Worm (Caenorhabditis elegans) whole organism, young adult: Measurements from ENCODE around the gene cnc-9.

ENCODE experiments used
- B0336.3 ChIP-seq: fragments of 200-800 bp; sonication (Bioruptor generic); IDR thresholded peaks from 2 replicates; pipeline ENCODE4 v1.3.6; 2022; ENCODE audit warnings: missing genetic modification characterization, missing compliant biosample characterization
- F22D6.2 ChIP-seq: sonication (generic microtip); optimal IDR thresholded peaks from 2 replicates; lab custom pipeline; 2016; ENCODE audit warnings: mild to moderate bottlenecking, missing genetic modification characterization, missing compliant biosample characterization
- F39B2.1 ChIP-seq: fragments of 200-800 bp; sonication (Bioruptor generic); IDR thresholded peaks from 2 replicates; pipeline ENCODE4 v1.3.6; 2022; ENCODE audit warnings: missing genetic modification reagents, missing genetic modification characterization, missing compliant biosample characterization
- K12H6.12 ChIP-seq: fragments of 200-800 bp; sonication (Bioruptor generic); optimal IDR thresholded peaks from 2 replicates; lab custom pipeline; 2018; ENCODE audit warnings: mild to moderate bottlenecking, missing genetic modification characterization, missing compliant biosample characterization
- Y53G8AR.9 ChIP-seq: fragments of 200-800 bp; sonication (Bioruptor generic); conservative IDR thresholded peaks from 2 replicates; pipeline ENCODE4 v1.3.6; 2022; ENCODE audit warnings: missing genetic modification reagents, missing genetic modification characterization, missing compliant biosample characterization
- Y56A3A.18 ChIP-seq: fragments of 200-800 bp; sonication (Bioruptor generic); IDR thresholded peaks from 2 replicates; pipeline ENCODE4 v1.3.6; 2022; ENCODE audit warnings: missing genetic modification reagents, missing genetic modification characterization, missing compliant biosample characterization
- aptf-2 ChIP-seq: fragments of 200-800 bp; sonication (Bioruptor generic); conservative IDR thresholded peaks from 2 replicates; pipeline ENCODE4 v1.3.6; 2022; ENCODE audit warnings: missing genetic modification reagents, missing genetic modification characterization, missing compliant biosample characterization
- aptf-3 ChIP-seq: fragments of 200-800 bp; sonication (Bioruptor generic); IDR thresholded peaks from 2 replicates; pipeline ENCODE4 v1.3.6; 2022; ENCODE audit warnings: missing genetic modification characterization, missing compliant biosample characterization
- atf-7 ChIP-seq: sonication (generic microtip); optimal IDR thresholded peaks from 2 replicates; lab custom pipeline; 2017; ENCODE audit warnings: mild to moderate bottlenecking, missing genetic modification characterization, missing compliant biosample characterization
- attf-6 ChIP-seq: fragments of 200-800 bp; sonication (Bioruptor generic); IDR thresholded peaks from 2 replicates; pipeline ENCODE4 v1.3.6; 2022; ENCODE audit warnings: missing genetic modification reagents, missing genetic modification characterization, missing compliant biosample characterization
- cebp-1 ChIP-seq, 2 experiments: fragments of 200-800 bp in 1 of 2; sonication (Bioruptor generic) in 1 of 2; sonication (generic microtip) in 1 of 2; IDR thresholded peaks in 1 of 2; optimal IDR thresholded peaks in 1 of 2; 2 replicates each; pipeline versions ENCODE4 v1.3.6 to Lab custom; 2017 to 2022; ENCODE audit warnings: missing compliant biosample characterization in 2 of 2, missing genetic modification characterization in 2 of 2, mild to moderate bottlenecking in 1 of 2, missing genetic modification reagents in 1 of 2, moderate library complexity in 1 of 2
- ceh-100 ChIP-seq: fragments of 200-800 bp; sonication (Bioruptor generic); IDR thresholded peaks from 2 replicates; pipeline ENCODE4 v1.3.6; 2022; ENCODE audit warnings: missing genetic modification reagents, missing genetic modification characterization, missing compliant biosample characterization
- ceh-27 ChIP-seq: fragments of 200-800 bp; sonication (Bioruptor generic); optimal IDR thresholded peaks from 2 replicates; lab custom pipeline; 2018; ENCODE audit warnings: mild to moderate bottlenecking, missing genetic modification characterization, moderate library complexity, missing compliant biosample characterization
- chd-7 ChIP-seq: sonication (generic microtip); optimal IDR thresholded peaks from 2 replicates; lab custom pipeline; 2016; ENCODE audit warnings: mild to moderate bottlenecking, missing genetic modification characterization, moderate library complexity, missing compliant biosample characterization
- dpl-1 ChIP-seq: fragments of 150-350 bp; optimal IDR thresholded peaks from 2 replicates; lab custom pipeline; 2014; ENCODE audit warnings: missing biosample characterization, missing genetic modification reagents, missing genetic modification characterization
- ekl-4 ChIP-seq: fragments of 200-800 bp; sonication (Bioruptor generic); IDR thresholded peaks from 2 replicates; pipeline ENCODE4 v1.3.6; 2022; ENCODE audit warnings: missing genetic modification reagents, missing genetic modification characterization, missing compliant biosample characterization
- hmg-1.2 ChIP-seq: fragments of 200-800 bp; sonication (Bioruptor generic); IDR thresholded peaks from 2 replicates; pipeline ENCODE4 v1.3.6; 2022; ENCODE audit warnings: missing genetic modification reagents, missing genetic modification characterization, missing compliant biosample characterization
- hrde-1 ChIP-seq: sonication (generic microtip); optimal IDR thresholded peaks from 2 replicates; lab custom pipeline; 2016; ENCODE audit warnings: missing genetic modification characterization, mild to moderate bottlenecking, missing compliant biosample characterization, moderate library complexity, missing genotype, missing genetic modification reagents, borderline replicate concordance
- lir-1 ChIP-seq: fragments of 200-800 bp; sonication (Bioruptor generic); conservative IDR thresholded peaks from 2 replicates; pipeline ENCODE4 v1.3.6; 2022; ENCODE audit warnings: missing genetic modification reagents, missing genetic modification characterization, missing compliant biosample characterization
- lsl-1 ChIP-seq: fragments of 200-800 bp; sonication (Bioruptor generic); optimal IDR thresholded peaks from 2 replicates; lab custom pipeline; 2018; ENCODE audit warnings: mild to moderate bottlenecking, missing genetic modification characterization, moderate library complexity, missing compliant biosample characterization
- madf-3 ChIP-seq: fragments of 200-800 bp; sonication (Bioruptor generic); IDR thresholded peaks from 2 replicates; pipeline ENCODE4 v1.3.6; 2022; ENCODE audit warnings: missing genetic modification reagents, missing genetic modification characterization, missing compliant biosample characterization
- madf-6 ChIP-seq: fragments of 200-800 bp; sonication (Bioruptor generic); IDR thresholded peaks from 2 replicates; pipeline ENCODE4 v1.3.6; 2022; ENCODE audit warnings: missing genetic modification reagents, missing genetic modification characterization, missing compliant biosample characterization
- madf-8 ChIP-seq: fragments of 200-800 bp; sonication (Bioruptor generic); conservative IDR thresholded peaks from 2 replicates; pipeline ENCODE4 v1.3.6; 2022; ENCODE audit warnings: missing genetic modification reagents, missing genetic modification characterization, missing compliant biosample characterization
- mel-28 ChIP-seq: sonication (generic microtip); optimal IDR thresholded peaks from 2 replicates; lab custom pipeline; 2016; ENCODE audit warnings: borderline replicate concordance, mild to moderate bottlenecking, missing genetic modification characterization, missing compliant biosample characterization
- rpc-1 ChIP-seq, 2 experiments: fragments of 150-350 bp in 1 of 2; sonication (generic microtip) in 1 of 2; optimal IDR thresholded peaks; 2 replicates each; lab custom pipeline; 2014 to 2018; ENCODE audit warnings: missing biosample characterization in 1 of 2, missing genetic modification characterization in 1 of 2, missing genetic modification reagents in 1 of 2, missing genotype in 1 of 2
- sea-2 ChIP-seq: fragments of 200-800 bp; sonication (Bioruptor generic); IDR thresholded peaks from 2 replicates; pipeline ENCODE4 v1.3.6; 2022; ENCODE audit warnings: missing genetic modification characterization, missing compliant biosample characterization
- snpc-1.1 ChIP-seq: sonication (generic microtip); optimal IDR thresholded peaks from 2 replicates; lab custom pipeline; 2017; ENCODE audit warnings: missing genetic modification characterization, mild to moderate bottlenecking, missing compliant biosample characterization, antibody characterized with exemption, moderate library complexity, missing genotype, missing genetic modification reagents; ENCODE audit not compliant: insufficient read depth
- snpc-4 ChIP-seq, 5 experiments: fragments of 150-350 bp in 1 of 5; sonication (generic microtip) in 4 of 5; optimal IDR thresholded peaks; 2 replicates each; lab custom pipeline; 2014 to 2018; ENCODE audit warnings: missing genetic modification characterization in 5 of 5, missing biosample characterization in 3 of 5, antibody characterized with exemption in 2 of 5, mild to moderate bottlenecking in 2 of 5, missing compliant biosample characterization in 2 of 5, missing genotype in 2 of 5, moderate library complexity in 2 of 5, missing genetic modification reagents in 1 of 5
- somi-1 ChIP-seq: fragments of 200-800 bp; sonication (Bioruptor generic); optimal IDR thresholded peaks from 2 replicates; lab custom pipeline; 2018; ENCODE audit warnings: mild to moderate bottlenecking, missing genetic modification characterization, missing compliant biosample characterization
- tbx-9 ChIP-seq: sonication (generic microtip); optimal IDR thresholded peaks from 2 replicates; lab custom pipeline; 2016; ENCODE audit warnings: borderline replicate concordance, missing genetic modification characterization, inconsistent platforms, missing compliant biosample characterization
- tlf-1 ChIP-seq: fragments of 200-800 bp; sonication (Bioruptor generic); optimal IDR thresholded peaks from 2 replicates; lab custom pipeline; 2018; ENCODE audit warnings: mild to moderate bottlenecking, missing genetic modification characterization, missing compliant biosample characterization
- ztf-22 ChIP-seq: fragments of 200-800 bp; sonication (Bioruptor generic); optimal IDR thresholded peaks from 2 replicates; lab custom pipeline; 2018; ENCODE audit warnings: mild to moderate bottlenecking, missing genetic modification characterization, moderate library complexity, missing compliant biosample characterization
- ztf-3 ChIP-seq: fragments of 200-800 bp; sonication (Bioruptor generic); optimal IDR thresholded peaks from 2 replicates; lab custom pipeline; 2018; ENCODE audit warnings: mild to moderate bottlenecking, missing genetic modification characterization, missing compliant biosample characterization
- ztf-6 ChIP-seq: fragments of 200-800 bp; sonication (Bioruptor generic); IDR thresholded peaks from 2 replicates; pipeline ENCODE4 v1.3.6; 2022; ENCODE audit warnings: missing genetic modification reagents, missing genetic modification characterization, missing compliant biosample characterization

The cnc-9 gene

ce11 chrV:7436911-7437310, 36.9 kb upstream of the cnc-9 start (continued):
- TF ChIP-seq ztf-22 (GFP tag; lab: Kevin White, UChicago) (no peak), aptf-2 (GFP tag; lab: Robert Waterston, UW) (no peak), ztf-3 (GFP tag; lab: Kevin White, UChicago) (no peak), F39B2.1 (no peak), somi-1 (GFP tag; lab: Kevin White, UChicago) (peak; percentile 4), madf-6 (GFP tag; lab: Robert Waterston, UW) (0 out of 2 replicates have a peak, but pooled peaks have one; percentile 32), K12H6.12 (tag; lab: Kevin White, UChicago) (no peak), ztf-6 (GFP tag; lab: Robert Waterston, UW) (no peak), rpc-1 (optimal IDR thresholded peaks at IDR 0.05; lab: Kevin White, UChicago) (no peak), rpc-1 (tag; optimal IDR thresholded peaks at IDR 0.05; lab: Kevin White, UChicago) (no peak), Y56A3A.18 (GFP tag; lab: Robert Waterston, UW) (no peak), F22D6.2 (tag; lab: Kevin White, UChicago) (no peak), snpc-1.1 (tag; lab: Kevin White, UChicago) (no peak), sea-2 (GFP tag; lab: Robert Waterston, UW) (no peak), atf-7 (tag; lab: Kevin White, UChicago) (no peak), lsl-1 (GFP tag; lab: Kevin White, UChicago) (no peak), B0336.3 (GFP tag; lab: Robert Waterston, UW) (no peak), ekl-4 (GFP tag; lab: Robert Waterston, UW) (no peak), tbx-9 (tag; lab: Kevin White, UChicago) (no peak), mel-28 (tag; lab: Kevin White, UChicago) (no peak), ceh-100 (GFP tag; lab: Robert Waterston, UW) (no peak), aptf-3 (GFP tag; lab: Robert Waterston, UW) (no peak), madf-3 (GFP tag; lab: Robert Waterston, UW) (0 out of 2 replicates have a peak, but pooled peaks have one; percentile 24), dpl-1 (GFP tag; lab: Kevin White, UChicago) (no peak), tlf-1 (GFP tag; lab: Kevin White, UChicago) (no peak), cebp-1 (GFP tag; IDR thresholded peaks at IDR 0.05; lab: Robert Waterston, UW) (0 out of 2 replicates have a peak, but pooled peaks have one; percentile 21), cebp-1 (tag; optimal IDR thresholded peaks at IDR 0.05; lab: Kevin White, UChicago) (no peak), chd-7 (tag; lab: Kevin White, UChicago) (peak; percentile 32), attf-6 (GFP tag; lab: Robert Waterston, UW) (no peak), hmg-1.2 (GFP tag; lab: Robert Waterston, UW) (no peak)

- TF ChIP-seq lir-1 (GFP tag; lab: Robert Waterston, UW) = no peak
- no peak for TF ChIP-seq snpc-4 (GFP tag; optimal IDR thresholded peaks at IDR 0.05; lab: Kevin White, UChicago)
- no peak for TF ChIP-seq snpc-4 (tag; optimal IDR thresholded peaks at IDR 0.05; lab: Kevin White, UChicago)
- TF ChIP-seq Y53G8AR.9 (GFP tag; lab: Robert Waterston, UW) = 0 out of 2 replicates have a peak, but pooled peaks have one; percentile 25
- TF ChIP-seq hrde-1 (tag; lab: Kevin White, UChicago) = no peak
- no peak for TF ChIP-seq ceh-27
- TF ChIP-seq madf-8 = no peak
Observed at ce11 chrV:7436509-7436908, 36.5 kb upstream of the cnc-9 start.
